Worm (Caenorhabditis elegans): ENCODE results near the gene exos-8.

ce11 chrII:6713003-6713402 is 28.5 kb upstream of the exos-8 start:
- no peak for TF ChIP-seq ztf-26 (tag; optimal IDR thresholded peaks at IDR 0.05)
- TF ChIP-seq F10E7.11 (tag; optimal IDR thresholded peaks at IDR 0.05), result no peak
- no peak for TF ChIP-seq dox-1 (GFP tag; IDR thresholded peaks at IDR 0.05)
